Worm (Caenorhabditis elegans): ENCODE measurements around the gene copd-1.

The copd-1 gene

ce11 chrIII:6625317-6625716 is 545 bp upstream of the copd-1 start (continued):
- TF ChIP-seq mdl-1 (tag; optimal IDR thresholded peaks at IDR 0.05) (no peak), nhr-10 (tag; optimal IDR thresholded peaks at IDR 0.05) (no peak), pqm-1 (tag; optimal IDR thresholded peaks at IDR 0.05) (no peak), dve-1 (tag; optimal IDR thresholded peaks at IDR 0.05; ENCODE audit: insufficient read depth) (peak; percentile 51), saeg-2 (GFP tag; IDR thresholded peaks at IDR 0.05) (no peak), php-3 (GFP tag; IDR thresholded peaks at IDR 0.05) (no peak), zag-1 (tag; optimal IDR thresholded peaks at IDR 0.05) (no peak), nhr-77 (tag; optimal IDR thresholded peaks at IDR 0.05) (peak; percentile 44), daf-16 (GFP tag; optimal IDR thresholded peaks at IDR 0.05) (no peak), daf-16 (tag; optimal IDR thresholded peaks at IDR 0.05) (peak; percentile 8), nhr-48 (tag; optimal IDR thresholded peaks at IDR 0.05) (no peak), madf-5 (GFP tag; IDR thresholded peaks at IDR 0.05) (no peak), Y48G9A.11 (GFP tag; IDR thresholded peaks at IDR 0.05) (no peak), nhr-25 (tag; optimal IDR thresholded peaks at IDR 0.05; ENCODE audit: borderline replicate concordance, insufficient read depth) (no peak), nhr-102 (tag; optimal IDR thresholded peaks at IDR 0.05) (no peak), unc-39 (tag; optimal IDR thresholded peaks at IDR 0.05) (no peak), lim-7 (GFP tag; IDR thresholded peaks at IDR 0.05) (no peak), lin-15B (tag; optimal IDR thresholded peaks at IDR 0.05) (no peak), ceh-20 (GFP tag; IDR thresholded peaks at IDR 0.05) (no peak), spr-3 (GFP tag; optimal IDR thresholded peaks at IDR 0.05) (no peak), nhr-76 (tag; optimal IDR thresholded peaks at IDR 0.05) (no peak), Y5F2A.4 (GFP tag; optimal IDR thresholded peaks at IDR 0.05) (no peak), T26A8.4 (GFP tag; IDR thresholded peaks at IDR 0.05) (no peak), dmd-8 (GFP tag; IDR thresholded peaks at IDR 0.05) (no peak), ces-1 (GFP tag; optimal IDR thresholded peaks at IDR 0.05) (no peak), nhr-6 (tag; optimal IDR thresholded peaks at IDR 0.05) (peak; percentile 37), mdt-29 (GFP tag; IDR thresholded peaks at IDR 0.05) (no peak), fkh-10 (GFP tag; optimal IDR thresholded peaks at IDR 0.05) (no peak), F10B5.3 (tag; optimal IDR thresholded peaks at IDR 0.05) (no peak), F37D6.2 (tag; optimal IDR thresholded peaks at IDR 0.05) (no peak), mxl-3 (GFP tag; optimal IDR thresholded peaks at IDR 0.05) (no peak), ceh-62 (tag; optimal IDR thresholded peaks at IDR 0.05) (no peak), ceh-82 (tag; optimal IDR thresholded peaks at IDR 0.05) (no peak), hif-1 (tag; optimal IDR thresholded peaks at IDR 0.05) (peak in 1 of 2 experiments; percentile 58), lin-29 (GFP tag; IDR thresholded peaks at IDR 0.05) (no peak), set-16 (GFP tag; IDR thresholded peaks at IDR 0.05) (no peak), daf-19 (GFP tag; conservative IDR thresholded peaks at IDR 0.05) (no peak), nhr-28 (tag; optimal IDR thresholded peaks at IDR 0.05) (no peak), F26F4.8 (GFP tag; conservative IDR thresholded peaks at IDR 0.05) (no peak), ZK337.2 (GFP tag; IDR thresholded peaks at IDR 0.05) (no peak), R02D3.7 (tag; optimal IDR thresholded peaks at IDR 0.05) (no peak), D1046.2 (GFP tag; IDR thresholded peaks at IDR 0.05) (no peak), mep-1 (tag; optimal IDR thresholded peaks at IDR 0.05) (peak; percentile 73), skn-1 (tag; optimal IDR thresholded peaks at IDR 0.05) (no peak), lin-1 (GFP tag; IDR thresholded peaks at IDR 0.05) (no peak), T20F7.1 (GFP tag; optimal IDR thresholded peaks at IDR 0.05) (peak; percentile 32), nhr-41 (GFP tag; IDR thresholded peaks at IDR 0.05) (no peak), rbr-2 (tag; optimal IDR thresholded peaks at IDR 0.05) (no peak), F49E8.2 (tag; optimal IDR thresholded peaks at IDR 0.05; ENCODE audit: borderline replicate concordance) (no peak), Y75B8A.6 (GFP tag; IDR thresholded peaks at IDR 0.05) (no peak), mxl-2 (GFP tag; conservative IDR thresholded peaks at IDR 0.05) (no peak), pha-4 (GFP tag; IDR thresholded peaks at IDR 0.05) (no peak), pha-4 (tag; optimal IDR thresholded peaks at IDR 0.05) (peak; percentile 7)

All from whole organism, L4 larva.